Fruit fly (Drosophila melanogaster): ENCODE results near the gene CG9953.

CG9953 gene

DNA sequence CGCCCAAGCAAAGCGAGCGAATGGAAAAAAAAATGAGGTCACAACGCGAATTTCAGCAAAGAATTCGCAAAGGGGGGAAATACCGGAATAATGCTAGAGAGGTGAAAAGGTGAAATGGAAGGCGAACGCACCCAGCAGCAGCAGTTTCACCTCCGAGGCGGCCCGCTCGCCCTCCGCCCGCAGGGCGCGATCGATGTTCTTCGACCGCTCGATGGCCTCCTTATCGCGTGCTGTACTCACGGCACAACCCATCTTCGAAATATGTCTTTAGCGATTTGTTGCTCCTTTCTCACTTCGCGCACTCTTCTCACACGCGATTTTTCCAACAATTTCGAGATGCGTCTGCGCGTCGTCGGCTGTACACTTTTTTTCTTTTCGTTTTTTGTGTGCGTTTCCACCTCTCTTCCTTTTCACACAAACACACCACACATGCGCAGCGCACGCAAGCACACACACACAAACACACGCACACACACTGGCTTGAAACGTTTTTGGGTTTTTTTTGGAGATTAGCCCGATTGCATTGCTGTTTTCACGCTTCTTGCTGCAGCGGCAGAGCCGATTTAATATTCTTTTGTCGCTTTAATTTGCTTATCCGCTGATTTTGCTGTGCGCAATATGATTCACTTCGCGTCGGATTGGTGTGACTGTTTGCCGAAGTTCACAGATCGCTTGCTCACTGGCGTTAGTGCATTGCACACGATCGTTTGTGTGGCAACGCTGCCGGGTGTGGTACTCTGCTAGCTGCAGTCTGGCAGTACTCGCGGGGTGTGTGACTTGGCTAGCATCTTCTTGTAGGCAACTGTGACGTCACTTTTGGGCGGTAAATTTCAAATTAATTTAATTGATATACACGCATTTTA is 10.2 kb downstream of the CG9953 start, which contains the start of gene Galphai:
Gene Galphai, minus strand, starts transcription at position 658 of the 863 bp plus-strand sequence.
- peak; percentile 49 for TF ChIP-seq CG17801 (GFP tag; optimal IDR thresholded peaks at IDR 0.05; ENCODE audit: partially characterized antibody)

- TF ChIP-seq CG17801 (GFP tag; optimal IDR thresholded peaks at IDR 0.05; ENCODE audit: partially characterized antibody) = no peak
Measured at dm6 chr3L:6980553-6980952, 11.1 kb downstream of the CG9953 start.

dm6 chr3L:6981109-6981741 is 11.8 kb downstream of the CG9953 start:
- TF ChIP-seq CG17801 (GFP tag; optimal IDR thresholded peaks at IDR 0.05; ENCODE audit: partially characterized antibody) = no peak

DNA sequence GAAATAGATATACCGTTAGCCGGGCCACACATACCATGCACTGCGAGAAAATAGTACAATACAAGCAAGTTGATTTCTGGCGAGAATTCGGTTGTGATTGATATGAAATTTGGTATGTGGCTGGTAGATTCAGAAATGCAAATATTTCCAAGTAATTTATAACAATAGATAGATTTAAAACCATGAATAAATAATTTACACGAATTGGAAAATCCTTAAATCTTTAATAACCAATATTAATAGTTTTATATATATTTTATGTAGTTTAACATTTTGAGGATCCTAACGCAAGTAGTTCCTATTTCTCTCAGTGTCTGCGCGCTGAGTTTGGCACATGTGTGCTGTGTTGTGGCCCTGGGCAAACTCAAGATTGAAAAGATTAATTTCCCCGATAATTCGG is 12.4 kb downstream of the CG9953 start:
- TF ChIP-seq CG17801 (GFP tag; optimal IDR thresholded peaks at IDR 0.05; ENCODE audit: partially characterized antibody) = no peak

DNA sequence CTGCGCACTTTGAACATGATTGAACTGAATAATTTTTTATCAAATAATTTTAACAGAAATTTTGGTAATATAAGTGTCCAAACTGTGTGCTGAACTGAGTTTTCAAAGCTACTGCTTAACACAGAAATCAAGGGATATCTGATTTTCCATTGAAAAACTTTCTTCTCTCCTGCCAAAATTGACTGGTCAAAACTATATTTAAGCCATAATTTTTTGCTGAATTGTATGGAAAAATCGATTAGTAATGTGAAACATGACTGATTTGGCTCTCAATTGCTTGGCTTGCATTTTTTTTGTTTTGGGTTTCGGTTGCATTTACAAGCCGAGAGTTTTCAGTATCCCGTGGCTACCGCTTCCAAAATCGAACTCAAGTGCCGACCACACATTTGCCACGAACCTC is 15.0 kb downstream of the CG9953 start, which contains the start of the genes CG32388 and CG43439:
Gene CG32388, minus strand, starts transcription at position 101 of the 400 bp plus-strand sequence.
Gene CG43439, minus strand, starts transcription at position 101 of the 400 bp plus-strand sequence.
- TF ChIP-seq CG17801 (GFP tag; optimal IDR thresholded peaks at IDR 0.05; ENCODE audit: partially characterized antibody) = no peak

DNA sequence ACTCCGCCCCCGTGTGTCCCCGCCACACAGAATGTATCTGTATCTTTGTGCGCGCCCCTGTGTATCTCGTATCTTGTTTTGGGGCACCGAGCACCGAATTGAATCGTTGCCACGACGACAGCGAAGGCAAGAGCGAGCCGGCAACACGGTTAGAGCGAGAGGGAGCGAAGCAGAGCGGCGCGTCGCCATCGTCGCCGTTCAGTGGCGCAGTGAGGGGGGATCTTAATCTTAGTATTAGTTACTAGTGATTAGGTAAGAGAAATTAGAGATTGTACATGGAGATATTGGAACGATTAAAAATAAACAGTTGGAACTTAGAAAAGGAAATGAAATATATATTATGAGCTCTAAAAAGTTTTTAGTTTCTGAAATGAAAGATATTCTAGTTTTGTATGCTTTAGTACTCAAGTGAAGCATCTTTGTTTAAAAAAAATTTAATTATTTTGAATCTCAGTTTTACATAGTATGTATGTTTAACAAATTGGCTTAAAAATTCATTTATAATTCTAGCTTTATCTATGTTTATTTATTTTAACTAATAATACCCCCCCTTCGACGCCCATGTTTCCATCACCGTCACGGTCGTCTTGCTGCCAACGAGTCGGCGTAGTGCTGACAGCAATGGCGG is 19.6 kb downstream of the CG9953 start:
- no peak for TF ChIP-seq CG17801 (GFP tag; optimal IDR thresholded peaks at IDR 0.05; ENCODE audit: partially characterized antibody)

- no peak for TF ChIP-seq CG17801 (GFP tag; optimal IDR thresholded peaks at IDR 0.05; ENCODE audit: partially characterized antibody)
Measured at dm6 chr3L:6990288-6990687, 20.8 kb downstream of the CG9953 start, which contains the start of gene bin. Gene bin, plus strand, starts transcription at chr3L:6990622.

DNA sequence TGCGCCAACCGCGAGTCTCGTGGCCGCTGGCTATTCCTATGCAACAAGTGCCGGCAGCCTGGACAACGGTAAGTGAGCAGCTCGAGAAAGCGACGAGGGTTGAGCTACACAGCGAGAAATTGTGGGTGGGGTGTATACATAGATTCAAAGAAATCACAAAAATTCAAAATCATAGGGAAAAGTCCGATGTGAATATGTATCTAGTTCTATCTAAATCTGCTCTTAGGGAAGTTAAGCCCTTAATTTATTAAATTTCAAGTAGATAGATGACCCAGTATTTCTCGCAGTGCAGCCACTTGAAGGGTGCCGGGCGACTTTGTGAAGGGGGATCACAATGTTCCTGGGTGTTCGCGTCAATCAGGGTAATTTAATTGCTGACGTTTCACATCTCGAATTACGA is 23.9 kb downstream of the CG9953 start:
- no peak for TF ChIP-seq CG17801 (GFP tag; optimal IDR thresholded peaks at IDR 0.05; ENCODE audit: partially characterized antibody)

DNA sequence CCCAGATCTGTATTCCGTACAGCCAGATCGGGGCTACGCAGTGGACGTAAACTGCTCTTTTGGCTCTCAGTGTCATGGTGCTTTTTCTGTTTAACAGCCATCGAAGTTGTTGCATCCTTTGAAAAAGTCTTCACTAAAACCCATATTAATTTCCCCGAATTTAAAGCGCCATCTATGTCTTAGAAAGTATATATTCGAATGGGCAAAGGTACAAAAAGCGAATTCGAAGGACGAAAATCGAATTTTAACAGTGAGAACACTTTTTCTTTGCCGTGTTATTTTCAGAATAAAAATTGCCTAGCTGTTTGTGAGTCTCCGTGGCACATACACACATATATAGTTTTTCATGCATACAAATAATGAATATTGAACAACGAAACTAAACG is 25.9 kb downstream of the CG9953 start:
- no peak for TF ChIP-seq CG17801 (GFP tag; optimal IDR thresholded peaks at IDR 0.05; ENCODE audit: partially characterized antibody)

dm6 chr3L:6996907-6997306 is 27.4 kb downstream of the CG9953 start:
- TF ChIP-seq CG17801 (GFP tag; optimal IDR thresholded peaks at IDR 0.05; ENCODE audit: partially characterized antibody) = no peak

DNA sequence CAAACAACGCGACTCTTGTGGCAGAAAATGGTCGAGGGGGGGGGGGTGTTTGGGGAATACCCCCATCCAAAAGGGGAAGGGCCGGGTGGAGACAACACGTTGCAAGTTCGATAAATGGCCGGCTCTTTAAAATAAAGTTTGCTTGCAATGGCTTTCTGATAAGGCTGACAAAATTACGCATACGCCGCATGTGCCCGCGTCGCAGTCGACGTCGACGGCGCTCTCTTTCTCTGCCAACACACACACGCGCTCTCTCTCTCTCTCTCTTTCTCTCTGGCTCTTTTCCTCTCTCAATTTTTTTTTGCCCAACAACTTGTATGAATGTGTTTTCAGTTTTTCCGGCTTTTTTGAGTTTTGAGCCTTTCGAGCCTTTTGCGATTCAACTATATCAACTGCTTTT is 28.0 kb downstream of the CG9953 start:
- TF ChIP-seq CG17801 (GFP tag; optimal IDR thresholded peaks at IDR 0.05; ENCODE audit: partially characterized antibody) = no peak

DNA sequence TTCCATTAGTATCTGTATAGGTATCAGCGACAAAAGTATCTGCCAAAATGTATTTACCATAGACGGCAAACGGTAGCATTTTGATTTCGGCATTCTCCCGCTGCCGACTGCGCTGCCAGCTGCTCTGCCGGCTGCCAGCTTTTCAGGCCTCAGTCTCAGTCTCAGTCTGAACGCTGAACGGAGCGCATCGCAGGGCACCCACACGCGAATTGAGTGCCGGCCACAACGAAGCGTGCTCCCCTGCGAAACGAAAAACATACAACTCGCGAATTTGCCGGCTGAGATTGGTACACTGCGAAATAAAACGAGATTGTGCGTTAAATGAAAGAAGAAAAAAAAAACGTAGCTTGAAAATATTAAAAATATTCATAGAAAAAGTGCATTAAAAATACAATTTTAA is 29.2 kb downstream of the CG9953 start, which contains the start of gene Mp:
Gene Mp, plus strand, starts transcription at position 152 of the 400 bp plus-strand sequence.
- no peak for TF ChIP-seq CG17801 (GFP tag; optimal IDR thresholded peaks at IDR 0.05; ENCODE audit: partially characterized antibody)

DNA sequence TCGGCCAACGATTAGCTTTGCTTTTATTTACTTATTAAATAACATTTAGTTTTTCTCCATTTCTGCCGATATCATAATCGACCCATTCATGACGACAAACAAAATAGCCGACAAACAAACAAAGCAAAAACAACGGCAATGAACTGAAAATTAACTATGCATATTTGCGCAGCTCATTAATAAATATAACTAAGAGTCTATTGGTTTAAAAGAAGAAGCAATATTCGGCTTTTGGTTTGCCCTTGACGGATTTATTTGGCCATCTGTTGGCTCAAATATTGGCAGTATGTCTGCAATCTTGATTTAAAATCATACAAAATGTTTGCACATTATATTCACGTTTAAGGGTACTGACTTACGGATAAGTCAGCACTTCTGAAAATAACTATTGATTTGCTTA is 30.5 kb downstream of the CG9953 start:
- no peak for TF ChIP-seq CG17801 (GFP tag; optimal IDR thresholded peaks at IDR 0.05; ENCODE audit: partially characterized antibody)

- TF ChIP-seq CG17801 (GFP tag; optimal IDR thresholded peaks at IDR 0.05; ENCODE audit: partially characterized antibody) = no peak
Measured at dm6 chr3L:7001855-7002254, 32.4 kb downstream of the CG9953 start.

dm6 chr3L:7002355-7002754 is 32.9 kb downstream of the CG9953 start:
- TF ChIP-seq CG17801 (GFP tag; optimal IDR thresholded peaks at IDR 0.05; ENCODE audit: partially characterized antibody) = no peak

Measured in ovary, adult (tissue).